Fruit fly (Drosophila melanogaster) whole organism, embryonic: ENCODE results near the gene Oct-TyrR.

Source experiments
- Aef1 ChIP-seq: fragments of 200-800 bp; sonication (Bioruptor generic); IDR thresholded peaks from 3 replicates; pipeline ENCODE4 v1.3.6; 2022; ENCODE audit warnings: missing biosample characterization, missing genetic modification characterization
- Atf3 ChIP-seq: fragments of 200-800 bp; sonication (Bioruptor generic); optimal IDR thresholded peaks from 3 replicates; lab custom pipeline; 2016; ENCODE audit warnings: missing biosample characterization, missing genetic modification characterization
- CG10147 ChIP-seq: fragments of 200-800 bp; sonication (Bioruptor generic); optimal IDR thresholded peaks from 2 replicates; lab custom pipeline; 2019; ENCODE audit warnings: missing biosample characterization, mild to moderate bottlenecking, missing genetic modification characterization, moderate library complexity
- CG10274 ChIP-seq: fragments of 200-800 bp; sonication (Bioruptor generic); optimal IDR thresholded peaks from 3 replicates; lab custom pipeline; 2017; ENCODE audit warnings: missing biosample characterization, mild to moderate bottlenecking, missing genetic modification characterization
- CG10462 ChIP-seq: fragments of 200-800 bp; sonication (Bioruptor generic); optimal IDR thresholded peaks from 2 replicates; lab custom pipeline; 2016; ENCODE audit warnings: missing biosample characterization, missing genetic modification characterization
- CG11504 ChIP-seq: fragments of 200-800 bp; sonication (Bioruptor generic); optimal IDR thresholded peaks from 3 replicates; lab custom pipeline; 2019; ENCODE audit warnings: missing biosample characterization, mild to moderate bottlenecking, missing genetic modification characterization, moderate library complexity
- CG11723 ChIP-seq: fragments of 200-800 bp; sonication (Bioruptor generic); optimal IDR thresholded peaks from 2 replicates; lab custom pipeline; 2017; ENCODE audit warnings: missing biosample characterization, mild to moderate bottlenecking, missing genetic modification characterization
- CG12236 ChIP-seq: fragments of 200-800 bp; sonication (Bioruptor generic); optimal IDR thresholded peaks from 2 replicates; lab custom pipeline; 2016; ENCODE audit warnings: missing biosample characterization, missing genetic modification characterization
- CG1233 ChIP-seq: fragments of 200-800 bp; sonication (Bioruptor generic); optimal IDR thresholded peaks from 4 replicates; lab custom pipeline; 2018; ENCODE audit warnings: missing biosample characterization, mild to moderate bottlenecking, missing genetic modification characterization
- CG13296 ChIP-seq: fragments of 200-800 bp; sonication (Bioruptor generic); optimal IDR thresholded peaks from 3 replicates; lab custom pipeline; 2018; ENCODE audit warnings: missing biosample characterization, mild to moderate bottlenecking, missing genetic modification characterization
- CG14050 ChIP-seq: fragments of 200-800 bp; sonication (Bioruptor generic); IDR thresholded peaks from 3 replicates; pipeline ENCODE4 v1.3.6; 2022; ENCODE audit warnings: missing biosample characterization, missing genetic modification characterization
- CG14667 ChIP-seq: fragments of 200-800 bp; sonication (Bioruptor generic); IDR thresholded peaks from 2 replicates; pipeline ENCODE4 v1.3.6; 2022; ENCODE audit warnings: missing biosample characterization, missing genetic modification characterization
- CG1603 ChIP-seq: fragments of 200-800 bp; sonication (Bioruptor generic); optimal IDR thresholded peaks from 2 replicates; lab custom pipeline; 2019; ENCODE audit warnings: missing biosample characterization, mild to moderate bottlenecking, missing genetic modification characterization, moderate library complexity
- CG1647 ChIP-seq: fragments of 200-800 bp; sonication (Bioruptor generic); optimal IDR thresholded peaks from 3 replicates; lab custom pipeline; 2016; ENCODE audit warnings: missing biosample characterization, missing genetic modification characterization
- CG17359 ChIP-seq: fragments of 200-800 bp; sonication (Bioruptor generic); optimal IDR thresholded peaks from 3 replicates; lab custom pipeline; 2018; ENCODE audit warnings: missing biosample characterization, mild to moderate bottlenecking, missing genetic modification characterization, moderate library complexity
- CG18619 ChIP-seq: fragments of 200-800 bp; sonication (Bioruptor generic); optimal IDR thresholded peaks from 3 replicates; lab custom pipeline; 2017; ENCODE audit warnings: missing biosample characterization, mild to moderate bottlenecking, missing genetic modification characterization
- CG2129 ChIP-seq: fragments of 200-800 bp; sonication (Bioruptor generic); IDR thresholded peaks from 2 replicates; pipeline ENCODE4 v1.3.6; 2022; ENCODE audit warnings: missing biosample characterization, missing genetic modification characterization; ENCODE audit not compliant: partially characterized antibody
- CG32532 ChIP-seq: fragments of 200-800 bp; sonication (Bioruptor generic); IDR thresholded peaks from 2 replicates; pipeline ENCODE4 v1.3.6; 2022; ENCODE audit warnings: missing biosample characterization, missing genetic modification characterization
- CG3281 ChIP-seq: fragments of 200-800 bp; sonication (Bioruptor generic); optimal IDR thresholded peaks from 3 replicates; lab custom pipeline; 2017; ENCODE audit warnings: missing biosample characterization, mild to moderate bottlenecking, missing genetic modification characterization
- CG4328 ChIP-seq: fragments of 200-800 bp; sonication (Bioruptor generic); optimal IDR thresholded peaks from 3 replicates; lab custom pipeline; 2017; ENCODE audit warnings: missing biosample characterization, missing genetic modification reagents, missing genetic modification characterization
- CG8765 ChIP-seq: fragments of 200-800 bp; sonication (Bioruptor generic); IDR thresholded peaks from 2 replicates; pipeline ENCODE4 v1.3.6; 2022; ENCODE audit warnings: missing biosample characterization, missing genetic modification characterization
- CG8944 ChIP-seq: fragments of 200-800 bp; sonication (Bioruptor generic); optimal IDR thresholded peaks from 3 replicates; lab custom pipeline; 2016; ENCODE audit warnings: missing biosample characterization, missing genetic modification characterization
- Dp ChIP-seq: fragments of 200-800 bp; sonication (Bioruptor generic); optimal IDR thresholded peaks from 2 replicates; lab custom pipeline; 2018; ENCODE audit warnings: missing biosample characterization, mild to moderate bottlenecking, missing genetic modification characterization, moderate library complexity
- Ets97D ChIP-seq: fragments of 200-800 bp; sonication (Bioruptor generic); optimal IDR thresholded peaks from 3 replicates; lab custom pipeline; 2016; ENCODE audit warnings: missing biosample characterization, missing genetic modification characterization
- Fer1 ChIP-seq: fragments of 200-800 bp; sonication (Bioruptor generic); optimal IDR thresholded peaks from 2 replicates; lab custom pipeline; 2017; ENCODE audit warnings: missing biosample characterization, mild to moderate bottlenecking, missing genetic modification characterization
- Gsc ChIP-seq: fragments of 200-800 bp; sonication (Bioruptor generic); IDR thresholded peaks from 2 replicates; pipeline ENCODE4 v1.3.6; 2022; ENCODE audit warnings: missing biosample characterization, missing genetic modification characterization
- HHEX ChIP-seq: fragments of 200-800 bp; sonication (Bioruptor generic); optimal IDR thresholded peaks from 3 replicates; lab custom pipeline; 2017; ENCODE audit warnings: missing biosample characterization, mild to moderate bottlenecking, missing genetic modification characterization, missing genetic modification reagents
- Lhr ChIP-seq: fragments of 200-800 bp; sonication (Bioruptor generic); optimal IDR thresholded peaks from 3 replicates; lab custom pipeline; 2017; ENCODE audit warnings: mild to moderate bottlenecking, missing biosample characterization, missing genetic modification reagents, missing genetic modification characterization
- Lpt ChIP-seq: fragments of >200 bp; optimal IDR thresholded peaks from 2 replicates; lab custom pipeline; 2018; ENCODE audit warnings: missing biosample characterization, missing genetic modification characterization
- NfI ChIP-seq: fragments of 200-800 bp; sonication (Bioruptor generic); optimal IDR thresholded peaks from 3 replicates; lab custom pipeline; 2018; ENCODE audit warnings: missing biosample characterization, mild to moderate bottlenecking, missing genetic modification characterization, moderate library complexity
- Oaz ChIP-seq: fragments of 200-800 bp; sonication (Bioruptor generic); IDR thresholded peaks from 2 replicates; pipeline ENCODE4 v1.3.6; 2022; ENCODE audit warnings: missing biosample characterization, missing genetic modification characterization
- az2 ChIP-seq: fragments of 200-800 bp; sonication (Bioruptor generic); optimal IDR thresholded peaks from 3 replicates; lab custom pipeline; 2016; ENCODE audit warnings: missing biosample characterization, missing genetic modification characterization
- chm ChIP-seq: fragments of 200-800 bp; sonication (Bioruptor generic); IDR thresholded peaks from 2 replicates; pipeline ENCODE4 v1.3.6; 2022; ENCODE audit warnings: missing biosample characterization, missing genetic modification characterization
- dm ChIP-seq: fragments of 200-800 bp; sonication (Bioruptor generic); optimal IDR thresholded peaks from 3 replicates; lab custom pipeline; 2016; ENCODE audit warnings: missing biosample characterization, missing genetic modification characterization
- dmrt99B ChIP-seq: fragments of 200-800 bp; sonication (Bioruptor generic); optimal IDR thresholded peaks from 2 replicates; lab custom pipeline; 2018; ENCODE audit warnings: missing biosample characterization, mild to moderate bottlenecking, missing genetic modification characterization, moderate library complexity
- esg ChIP-seq: fragments of 200-800 bp; sonication (Bioruptor generic); conservative IDR thresholded peaks from 2 replicates; pipeline ENCODE4 v1.3.6; 2022; ENCODE audit warnings: missing biosample characterization, missing genetic modification characterization
- fd102C ChIP-seq: fragments of 200-800 bp; sonication (Bioruptor generic); optimal IDR thresholded peaks from 2 replicates; lab custom pipeline; 2018; ENCODE audit warnings: missing biosample characterization, mild to moderate bottlenecking, missing genetic modification characterization, moderate library complexity
- hbn ChIP-seq: fragments of 200-800 bp; sonication (Bioruptor generic); IDR thresholded peaks from 2 replicates; pipeline ENCODE4 v1.3.6; 2022; ENCODE audit warnings: missing biosample characterization, missing genetic modification characterization; ENCODE audit not compliant: partially characterized antibody
- inv ChIP-seq: fragments of 200-800 bp; sonication (Bioruptor generic); IDR thresholded peaks from 2 replicates; pipeline ENCODE4 v1.3.6; 2022; ENCODE audit warnings: missing biosample characterization, missing genetic modification characterization; ENCODE audit not compliant: partially characterized antibody
- nmo ChIP-seq: fragments of 200-800 bp; sonication (Bioruptor generic); optimal IDR thresholded peaks from 2 replicates; lab custom pipeline; 2018; ENCODE audit warnings: missing biosample characterization, mild to moderate bottlenecking, missing genetic modification characterization, moderate library complexity
- org-1 ChIP-seq: fragments of 200-800 bp; sonication (Bioruptor generic); optimal IDR thresholded peaks from 2 replicates; lab custom pipeline; 2017; ENCODE audit warnings: missing biosample characterization, missing genetic modification characterization
- pb ChIP-seq: fragments of 200-800 bp; sonication (Bioruptor generic); optimal IDR thresholded peaks from 3 replicates; lab custom pipeline; 2016; ENCODE audit warnings: missing biosample characterization, missing genetic modification characterization
- peb ChIP-seq: fragments of 200-800 bp; sonication (Bioruptor generic); IDR thresholded peaks from 2 replicates; pipeline ENCODE4 v1.3.6; 2022; ENCODE audit warnings: missing biosample characterization, missing genetic modification characterization
- pros ChIP-seq: fragments of 200-800 bp; sonication (Bioruptor generic); optimal IDR thresholded peaks from 3 replicates; lab custom pipeline; 2019; ENCODE audit warnings: missing biosample characterization, mild to moderate bottlenecking, missing genetic modification characterization, moderate library complexity
- ro ChIP-seq: fragments of 200-800 bp; sonication (Bioruptor generic); IDR thresholded peaks from 2 replicates; pipeline ENCODE4 v1.3.6; 2022; ENCODE audit warnings: missing biosample characterization, missing genetic modification characterization
- scrt ChIP-seq: fragments of 200-800 bp; sonication (Bioruptor generic); optimal IDR thresholded peaks from 2 replicates; lab custom pipeline; 2018; ENCODE audit warnings: missing biosample characterization, mild to moderate bottlenecking, missing genetic modification characterization, moderate library complexity
- seq ChIP-seq: fragments of 200-800 bp; sonication (Bioruptor generic); IDR thresholded peaks from 2 replicates; pipeline ENCODE4 v1.3.6; 2022; ENCODE audit warnings: missing biosample characterization, missing genetic modification characterization
- sisA ChIP-seq: fragments of 200-800 bp; sonication (Bioruptor generic); IDR thresholded peaks from 2 replicates; pipeline ENCODE4 v1.3.6; 2022; ENCODE audit warnings: missing biosample characterization, missing genetic modification characterization
- slbo ChIP-seq: fragments of 200-800 bp; sonication (Bioruptor generic); IDR thresholded peaks from 2 replicates; pipeline ENCODE4 v1.3.6; 2022; ENCODE audit warnings: missing biosample characterization, missing genetic modification characterization
- zen ChIP-seq: fragments of 200-800 bp; sonication (Bioruptor generic); optimal IDR thresholded peaks from 3 replicates; lab custom pipeline; 2018; ENCODE audit warnings: missing biosample characterization, mild to moderate bottlenecking, missing genetic modification characterization, moderate library complexity
- zen2 ChIP-seq: fragments of 200-800 bp; sonication (Bioruptor generic); IDR thresholded peaks from 3 replicates; pipeline ENCODE4 v1.3.6; 2022; ENCODE audit warnings: missing biosample characterization, missing genetic modification characterization; ENCODE audit not compliant: partially characterized antibody
- zfh2 ChIP-seq: fragments of 200-800 bp; sonication (Bioruptor generic); optimal IDR thresholded peaks from 2 replicates; lab custom pipeline; 2016; ENCODE audit warnings: missing biosample characterization, missing genetic modification characterization

The Oct-TyrR gene

dm6 chr3L:22065694-22066093, 30.9 kb downstream of the Oct-TyrR start, which contains the start of gene CG14561 (continued):
- TF ChIP-seq zen2 (GFP tag; lab: Robert Waterston, UW): peak; percentile 87
- peak; percentile 18 for TF ChIP-seq CG1647 (GFP tag; lab: Kevin White, UChicago)
- TF ChIP-seq CG1233 (GFP tag; lab: Kevin White, UChicago): no peak
- TF ChIP-seq zen: peak; percentile 46
- TF ChIP-seq CG13296: no peak
- TF ChIP-seq CG2129 (GFP tag; lab: Robert Waterston, UW): peak; percentile 80
- no peak for TF ChIP-seq CG11504 (tag; lab: Kevin White, UChicago)
- no peak for TF ChIP-seq CG8944
- TF ChIP-seq az2: no peak
- TF ChIP-seq nmo (GFP tag; lab: Kevin White, UChicago): peak; percentile 17
- no peak for TF ChIP-seq CG12236 (GFP tag; lab: Kevin White, UChicago)
- TF ChIP-seq esg: no peak
- no peak for TF ChIP-seq pb (GFP tag; lab: Kevin White, UChicago)
- peak; percentile 29 for TF ChIP-seq Lhr
- no peak for TF ChIP-seq org-1 (GFP tag; lab: Kevin White, UChicago)
- TF ChIP-seq Lpt: no peak
- no peak for TF ChIP-seq fd102C (GFP tag; lab: Kevin White, UChicago)
- TF ChIP-seq CG10462 (GFP tag; lab: Kevin White, UChicago): no peak
- TF ChIP-seq HHEX: no peak
- TF ChIP-seq CG3281 (GFP tag; lab: Kevin White, UChicago): no peak
- TF ChIP-seq chm (GFP tag; lab: Robert Waterston, UW): peak; percentile 30; the same call in 1 of the 2 replicates
- TF ChIP-seq hbn (GFP tag; lab: Robert Waterston, UW): peak; percentile 89
- no peak for TF ChIP-seq pros (GFP tag; lab: Kevin White, UChicago)
- no peak for TF ChIP-seq CG18619 (GFP tag; lab: Kevin White, UChicago)
- no peak for TF ChIP-seq Gsc
- no peak for TF ChIP-seq Atf3
- TF ChIP-seq CG32532 (GFP tag; lab: Robert Waterston, UW): no peak
- peak; percentile 71 for TF ChIP-seq Dp
- TF ChIP-seq CG14667: no peak
- TF ChIP-seq sisA (GFP tag; lab: Robert Waterston, UW): peak; percentile 22; the same call in 1 of the 2 replicates
- TF ChIP-seq inv (GFP tag; lab: Robert Waterston, UW): peak; percentile 90
- no peak for TF ChIP-seq seq (GFP tag; lab: Robert Waterston, UW)
- TF ChIP-seq CG11723: no peak
- no peak for TF ChIP-seq CG8765 (GFP tag; lab: Robert Waterston, UW)
- peak; percentile 85 for TF ChIP-seq CG1603 (tag; lab: Kevin White, UChicago)
- no peak for TF ChIP-seq Oaz
- TF ChIP-seq Fer1 (GFP tag; lab: Kevin White, UChicago): no peak
- no peak for TF ChIP-seq dmrt99B
- no peak for TF ChIP-seq Aef1 (GFP tag; lab: Robert Waterston, UW)
- no peak for TF ChIP-seq peb
- no peak for TF ChIP-seq scrt
- TF ChIP-seq CG10274 (GFP tag; lab: Kevin White, UChicago): no peak
- peak; percentile 18 for TF ChIP-seq dm (GFP tag; lab: Kevin White, UChicago)
- TF ChIP-seq CG10147 (GFP tag; lab: Kevin White, UChicago): no peak
- peak; percentile 47; the same call in 1 of the 2 replicates for TF ChIP-seq slbo (GFP tag; lab: Robert Waterston, UW)
- no peak for TF ChIP-seq ro (GFP tag; lab: Robert Waterston, UW)
- no peak for TF ChIP-seq CG14050 (GFP tag; lab: Robert Waterston, UW)
- TF ChIP-seq CG4328 (GFP tag; lab: Kevin White, UChicago): no peak
- TF ChIP-seq zfh2: peak; percentile 39
- TF ChIP-seq Ets97D (GFP tag; lab: Kevin White, UChicago): peak; percentile 79
- no peak for TF ChIP-seq CG17359 (tag; lab: Kevin White, UChicago)
- no peak for TF ChIP-seq NfI (GFP tag; lab: Kevin White, UChicago)
